Worm (Caenorhabditis elegans) whole organism, early embryonic: ENCODE data around the gene srt-19.
"Not testable (repeated sequence)": the region's sequence is repeated elsewhere in the genome, so short reads cannot be mapped to it uniquely, and the experiment has no call there.

Experiments
- B0310.2 ChIP-seq: sonication (generic microtip); optimal IDR thresholded peaks from 2 replicates; lab custom pipeline; 2016; ENCODE audit warnings: mild to moderate bottlenecking, missing genetic modification characterization, missing compliant biosample characterization
- F13C5.2 ChIP-seq: sonication (generic microtip); optimal IDR thresholded peaks from 2 replicates; lab custom pipeline; 2017; ENCODE audit warnings: mild to moderate bottlenecking, missing genetic modification characterization, inconsistent platforms, missing compliant biosample characterization
- aly-1 ChIP-seq: sonication (generic microtip); optimal IDR thresholded peaks from 2 replicates; lab custom pipeline; 2016; ENCODE audit warnings: missing genetic modification characterization, missing compliant biosample characterization
- ama-1 ChIP-seq: fragments of 150-350 bp; optimal IDR thresholded peaks from 2 replicates; lab custom pipeline; 2014
- ceh-13 ChIP-seq: fragments of 200-800 bp; sonication (Bioruptor generic); optimal IDR thresholded peaks from 2 replicates; lab custom pipeline; 2018; ENCODE audit warnings: mild to moderate bottlenecking, missing genetic modification characterization, missing compliant biosample characterization
- ceh-36 ChIP-seq: sonication (generic microtip); optimal IDR thresholded peaks from 2 replicates; lab custom pipeline; 2016; ENCODE audit warnings: missing genetic modification characterization, inconsistent platforms, missing compliant biosample characterization
- ets-7 ChIP-seq: sonication (generic microtip); optimal IDR thresholded peaks from 2 replicates; lab custom pipeline; 2016; ENCODE audit warnings: missing genotype, missing genetic modification characterization, missing compliant biosample characterization
- flt-1 ChIP-seq: fragments of 200-800 bp; sonication (Bioruptor generic); IDR thresholded peaks from 2 replicates; pipeline ENCODE4 v1.3.6; 2022; ENCODE audit warnings: missing genetic modification characterization, missing compliant biosample characterization
- hmbx-1 ChIP-seq: sonication (generic microtip); optimal IDR thresholded peaks from 2 replicates; lab custom pipeline; 2016; ENCODE audit warnings: mild to moderate bottlenecking, missing genetic modification characterization, missing compliant biosample characterization
- hmg-4 ChIP-seq: fragments of 200-800 bp; sonication (Bioruptor generic); optimal IDR thresholded peaks from 2 replicates; lab custom pipeline; 2018; ENCODE audit warnings: mild to moderate bottlenecking, missing genetic modification characterization, missing compliant biosample characterization
- hnd-1 ChIP-seq: sonication (generic microtip); optimal IDR thresholded peaks from 2 replicates; lab custom pipeline; 2016; ENCODE audit warnings: missing genetic modification characterization, missing compliant biosample characterization
- pes-1 ChIP-seq: fragments of 200-800 bp; sonication (Bioruptor generic); IDR thresholded peaks from 2 replicates; pipeline ENCODE4 v1.3.6; 2022; ENCODE audit warnings: missing genetic modification reagents, missing genetic modification characterization, missing compliant biosample characterization
- scrt-1 ChIP-seq: fragments of 200-800 bp; sonication (Bioruptor generic); IDR thresholded peaks from 2 replicates; pipeline ENCODE4 v1.3.6; 2022; ENCODE audit warnings: missing genetic modification characterization, missing compliant biosample characterization
- sea-1 ChIP-seq: fragments of 200-800 bp; sonication (Bioruptor generic); conservative IDR thresholded peaks from 2 replicates; pipeline ENCODE4 v1.3.6; 2022; ENCODE audit warnings: missing genetic modification characterization, missing compliant biosample characterization
- tbx-11 ChIP-seq: fragments of 200-800 bp; sonication (Bioruptor generic); IDR thresholded peaks from 2 replicates; pipeline ENCODE4 v1.3.6; 2022; ENCODE audit warnings: missing genetic modification characterization, missing compliant biosample characterization
- tbx-37 ChIP-seq: fragments of 200-800 bp; sonication (Bioruptor generic); conservative IDR thresholded peaks from 2 replicates; pipeline ENCODE4 v1.3.6; 2022; ENCODE audit warnings: missing genetic modification reagents, missing genetic modification characterization, missing compliant biosample characterization
- tra-4 ChIP-seq: sonication (generic microtip); optimal IDR thresholded peaks from 2 replicates; lab custom pipeline; 2017; ENCODE audit warnings: missing genetic modification characterization, missing compliant biosample characterization

srt-19 gene

ce11 chrV:4260090-4260489 is 24.7 kb upstream of the srt-19 start, which contains the start of gene srt-3:
Gene srt-3 (minus strand): TSS chrV:4260190.
- TF ChIP-seq tbx-37 (GFP tag; lab: Robert Waterston, UW) (no peak), flt-1 (GFP tag; lab: Robert Waterston, UW) (no peak), ceh-13 (no peak), hmg-4 (no peak), sea-1 (GFP tag; lab: Robert Waterston, UW) (no peak), scrt-1 (GFP tag; lab: Robert Waterston, UW) (no peak), pes-1 (no peak), B0310.2 (tag; lab: Kevin White, UChicago) (no peak)

- TF ChIP-seq aly-1 = no peak
- no peak for TF ChIP-seq tbx-11
- no peak for TF ChIP-seq hnd-1
- TF ChIP-seq hmbx-1 (tag; lab: Kevin White, UChicago) = no peak
- TF ChIP-seq pes-1 = no peak
These were observed 23.5 kb upstream of the srt-19 start for ce11 chrV:4261385-4261784.

- TF ChIP-seq ama-1 (lab: Kevin White, UChicago) (no peak), pes-1 (no peak), tra-4 (no peak), ets-7 (tag; lab: Kevin White, UChicago) (no peak)
These were observed 20.3 kb upstream of the srt-19 start, which contains the start of gene srt-35 for ce11 chrV:4264516-4264915. Gene srt-35 (minus strand): TSS chrV:4264616.

- TF ChIP-seq hmbx-1 (tag; lab: Kevin White, UChicago); tbx-11; aly-1: not testable (repeated sequence)
These were observed 16.6 kb upstream of the srt-19 start, which contains the start of gene srt-36 for ce11 chrV:4268213-4268612. Gene srt-36 (minus strand): TSS chrV:4268313.

ce11 chrV:4271258-4271657 is 13.6 kb upstream of the srt-19 start, which contains the start of gene srt-38:
Gene srt-38 (minus strand): TSS chrV:4271358.
- TF ChIP-seq hmbx-1 (tag; lab: Kevin White, UChicago); tbx-37 (GFP tag; lab: Robert Waterston, UW); pes-1: not testable (repeated sequence)

ce11 chrV:4273372-4273771 is 11.5 kb upstream of the srt-19 start:
- TF ChIP-seq ets-7 (tag; lab: Kevin White, UChicago) (no peak), aly-1 (no peak), sea-1 (GFP tag; lab: Robert Waterston, UW) (no peak), tbx-37 (GFP tag; lab: Robert Waterston, UW) (no peak), flt-1 (GFP tag; lab: Robert Waterston, UW) (no peak), ceh-13 (no peak), ceh-36 (no peak), ama-1 (lab: Kevin White, UChicago) (no peak), hnd-1 (no peak), hmg-4 (no peak), pes-1 (no peak), B0310.2 (tag; lab: Kevin White, UChicago) (no peak), hmbx-1 (tag; lab: Kevin White, UChicago) (no peak), tbx-11 (no peak), F13C5.2 (no peak), tra-4 (no peak), scrt-1 (GFP tag; lab: Robert Waterston, UW) (no peak)

ce11 chrV:4278735-4279134 is 6.1 kb upstream of the srt-19 start, which contains the start of gene srt-20:
Gene srt-20 (minus strand): TSS chrV:4278835.
- TF ChIP-seq ceh-13; B0310.2 (tag; lab: Kevin White, UChicago); flt-1 (GFP tag; lab: Robert Waterston, UW): not testable (repeated sequence)

ce11 chrV:4281699-4282098 is 3.1 kb upstream of the srt-19 start, which contains the start of gene srt-37:
Gene srt-37 (minus strand): TSS chrV:4281799.
- not testable (repeated sequence) for TF ChIP-seq flt-1 (GFP tag; lab: Robert Waterston, UW); ama-1 (lab: Kevin White, UChicago); scrt-1 (GFP tag; lab: Robert Waterston, UW)

- not testable (repeated sequence) for TF ChIP-seq ceh-36; ama-1 (lab: Kevin White, UChicago); hmbx-1 (tag; lab: Kevin White, UChicago)
These were observed 5.3 kb downstream of the srt-19 start, which contains the start of gene srh-193 for ce11 chrV:4290093-4290492. Gene srh-193 (minus strand): TSS chrV:4290193.

- TF ChIP-seq tbx-37 (GFP tag; lab: Robert Waterston, UW); B0310.2 (tag; lab: Kevin White, UChicago); ama-1 (lab: Kevin White, UChicago): not testable (repeated sequence)
These were observed 8.6 kb downstream of the srt-19 start, which contains the start of gene srh-194 for ce11 chrV:4293425-4293824. Gene srh-194 (minus strand): TSS chrV:4293525.
